Worm (Caenorhabditis elegans) whole organism, young adult: ENCODE data around the gene K10H10.13.

Experiments
- B0035.1 ChIP-seq: sonication (generic microtip); optimal IDR thresholded peaks from 2 replicates; lab custom pipeline; 2016; ENCODE audit warnings: missing genetic modification characterization, mild to moderate bottlenecking, missing compliant biosample characterization, missing genotype, missing genetic modification reagents
- B0261.1 ChIP-seq: sonication (generic microtip); optimal IDR thresholded peaks from 2 replicates; lab custom pipeline; 2016; ENCODE audit warnings: mild to moderate bottlenecking, missing genetic modification characterization, moderate library complexity, missing compliant biosample characterization
- C06A6.2 ChIP-seq: fragments of 200-800 bp; sonication (Bioruptor generic); conservative IDR thresholded peaks from 2 replicates; pipeline ENCODE4 v1.3.6; 2022; ENCODE audit warnings: missing genetic modification characterization, missing compliant biosample characterization
- C17E4.6 ChIP-seq: fragments of 200-800 bp; sonication (Bioruptor generic); IDR thresholded peaks from 2 replicates; pipeline ENCODE4 v1.3.6; 2022; ENCODE audit warnings: missing genetic modification reagents, missing genetic modification characterization, missing compliant biosample characterization
- D2030.7 ChIP-seq: fragments of 200-800 bp; sonication (Bioruptor generic); IDR thresholded peaks from 2 replicates; pipeline ENCODE4 v1.3.6; 2022; ENCODE audit warnings: missing genetic modification reagents, missing genetic modification characterization, missing compliant biosample characterization
- F10E7.11 ChIP-seq: sonication (generic microtip); optimal IDR thresholded peaks from 2 replicates; lab custom pipeline; 2017; ENCODE audit warnings: mild to moderate bottlenecking, missing genetic modification characterization, moderate library complexity, missing compliant biosample characterization
- F22D6.2 ChIP-seq: sonication (generic microtip); optimal IDR thresholded peaks from 2 replicates; lab custom pipeline; 2016; ENCODE audit warnings: mild to moderate bottlenecking, missing genetic modification characterization, missing compliant biosample characterization
- F39B2.1 ChIP-seq: fragments of 200-800 bp; sonication (Bioruptor generic); IDR thresholded peaks from 2 replicates; pipeline ENCODE4 v1.3.6; 2022; ENCODE audit warnings: missing genetic modification reagents, missing genetic modification characterization, missing compliant biosample characterization
- F52B5.7 ChIP-seq: sonication (generic microtip); optimal IDR thresholded peaks from 2 replicates; lab custom pipeline; 2016; ENCODE audit warnings: mild to moderate bottlenecking, missing genetic modification characterization, missing compliant biosample characterization
- K11D2.4 ChIP-seq: fragments of 200-800 bp; sonication (Bioruptor generic); IDR thresholded peaks from 2 replicates; pipeline ENCODE4 v1.3.6; 2022; ENCODE audit warnings: missing genetic modification reagents, missing genetic modification characterization, missing compliant biosample characterization
- K12H6.12 ChIP-seq: fragments of 200-800 bp; sonication (Bioruptor generic); optimal IDR thresholded peaks from 2 replicates; lab custom pipeline; 2018; ENCODE audit warnings: mild to moderate bottlenecking, missing genetic modification characterization, missing compliant biosample characterization
- T07F8.4 ChIP-seq: sonication (generic microtip); optimal IDR thresholded peaks from 2 replicates; lab custom pipeline; 2016; ENCODE audit warnings: mild to moderate bottlenecking, missing genetic modification characterization, moderate library complexity, missing compliant biosample characterization
- Y56A3A.18 ChIP-seq: fragments of 200-800 bp; sonication (Bioruptor generic); IDR thresholded peaks from 2 replicates; pipeline ENCODE4 v1.3.6; 2022; ENCODE audit warnings: missing genetic modification reagents, missing genetic modification characterization, missing compliant biosample characterization
- ZK185.1 ChIP-seq: sonication (generic microtip); optimal IDR thresholded peaks from 2 replicates; lab custom pipeline; 2016; ENCODE audit warnings: mild to moderate bottlenecking, missing genetic modification characterization, missing compliant biosample characterization; ENCODE audit not compliant: poor library complexity, severe bottlenecking
- ama-1 ChIP-seq, 3 experiments: fragments of 150-350 bp in 1 of 3; sonication (generic microtip) in 2 of 3; optimal IDR thresholded peaks; 2 replicates each; lab custom pipeline; 2014 to 2018; ENCODE audit warnings: missing biosample characterization in 2 of 3, missing genetic modification characterization in 2 of 3, missing genetic modification reagents in 2 of 3
- aptf-2 ChIP-seq: fragments of 200-800 bp; sonication (Bioruptor generic); conservative IDR thresholded peaks from 2 replicates; pipeline ENCODE4 v1.3.6; 2022; ENCODE audit warnings: missing genetic modification reagents, missing genetic modification characterization, missing compliant biosample characterization
- aptf-3 ChIP-seq: fragments of 200-800 bp; sonication (Bioruptor generic); IDR thresholded peaks from 2 replicates; pipeline ENCODE4 v1.3.6; 2022; ENCODE audit warnings: missing genetic modification characterization, missing compliant biosample characterization
- atf-7 ChIP-seq: sonication (generic microtip); optimal IDR thresholded peaks from 2 replicates; lab custom pipeline; 2017; ENCODE audit warnings: mild to moderate bottlenecking, missing genetic modification characterization, missing compliant biosample characterization
- athp-1 ChIP-seq: sonication (generic microtip); optimal IDR thresholded peaks from 2 replicates; lab custom pipeline; 2017; ENCODE audit warnings: mild to moderate bottlenecking, missing genetic modification characterization, missing compliant biosample characterization
- cebp-1 ChIP-seq, 2 experiments: fragments of 200-800 bp in 1 of 2; sonication (Bioruptor generic) in 1 of 2; sonication (generic microtip) in 1 of 2; IDR thresholded peaks in 1 of 2; optimal IDR thresholded peaks in 1 of 2; 2 replicates each; pipeline versions ENCODE4 v1.3.6 to Lab custom; 2017 to 2022; ENCODE audit warnings: missing compliant biosample characterization in 2 of 2, missing genetic modification characterization in 2 of 2, mild to moderate bottlenecking in 1 of 2, missing genetic modification reagents in 1 of 2, moderate library complexity in 1 of 2
- ceh-58 ChIP-seq: fragments of 200-800 bp; sonication (Bioruptor generic); IDR thresholded peaks from 2 replicates; pipeline ENCODE4 v1.3.6; 2022; ENCODE audit warnings: missing genetic modification characterization, missing compliant biosample characterization
- efl-1 ChIP-seq: fragments of 150-350 bp; optimal IDR thresholded peaks from 2 replicates; lab custom pipeline; 2014; ENCODE audit warnings: missing biosample characterization, missing genetic modification reagents, missing genetic modification characterization
- egl-18 ChIP-seq: fragments of 200-800 bp; sonication (Bioruptor generic); IDR thresholded peaks from 2 replicates; pipeline ENCODE4 v1.3.6; 2022; ENCODE audit warnings: missing genetic modification reagents, missing genetic modification characterization, missing compliant biosample characterization
- hmg-20 ChIP-seq: fragments of 200-800 bp; sonication (Bioruptor generic); IDR thresholded peaks from 2 replicates; pipeline ENCODE4 v1.3.6; 2022; ENCODE audit warnings: missing genetic modification reagents, missing genetic modification characterization, missing compliant biosample characterization
- hsf-1 ChIP-seq: fragments of 200-800 bp; sonication (Bioruptor generic); IDR thresholded peaks from 2 replicates; pipeline ENCODE4 v1.3.6; 2022; ENCODE audit warnings: missing genetic modification reagents, missing genetic modification characterization, missing compliant biosample characterization
- let-526 ChIP-seq: fragments of 200-800 bp; sonication (Bioruptor generic); IDR thresholded peaks from 2 replicates; pipeline ENCODE4 v1.3.6; 2022; ENCODE audit warnings: missing genetic modification reagents, missing genetic modification characterization, missing compliant biosample characterization
- let-607 ChIP-seq, 2 experiments: fragments of 200-800 bp in 1 of 2; sonication (Bioruptor generic) in 1 of 2; sonication (generic microtip) in 1 of 2; optimal IDR thresholded peaks; 2 replicates each; lab custom pipeline; 2016 to 2018; ENCODE audit warnings: mild to moderate bottlenecking in 2 of 2, missing compliant biosample characterization in 2 of 2, missing genetic modification characterization in 2 of 2, moderate library complexity in 2 of 2, missing genotype in 1 of 2
- madf-3 ChIP-seq: fragments of 200-800 bp; sonication (Bioruptor generic); IDR thresholded peaks from 2 replicates; pipeline ENCODE4 v1.3.6; 2022; ENCODE audit warnings: missing genetic modification reagents, missing genetic modification characterization, missing compliant biosample characterization
- madf-6 ChIP-seq: fragments of 200-800 bp; sonication (Bioruptor generic); IDR thresholded peaks from 2 replicates; pipeline ENCODE4 v1.3.6; 2022; ENCODE audit warnings: missing genetic modification reagents, missing genetic modification characterization, missing compliant biosample characterization
- mel-28 ChIP-seq: sonication (generic microtip); optimal IDR thresholded peaks from 2 replicates; lab custom pipeline; 2016; ENCODE audit warnings: borderline replicate concordance, mild to moderate bottlenecking, missing genetic modification characterization, missing compliant biosample characterization
- nfya-2 ChIP-seq: fragments of 200-800 bp; sonication (Bioruptor generic); IDR thresholded peaks from 2 replicates; pipeline ENCODE4 v1.3.6; 2022; ENCODE audit warnings: missing genetic modification reagents, missing genetic modification characterization, missing compliant biosample characterization
- nhr-179 ChIP-seq: sonication (generic microtip); optimal IDR thresholded peaks from 2 replicates; lab custom pipeline; 2016; ENCODE audit warnings: mild to moderate bottlenecking, missing genetic modification characterization, missing compliant biosample characterization
- nhr-90 ChIP-seq: sonication (generic microtip); optimal IDR thresholded peaks from 2 replicates; lab custom pipeline; 2016; ENCODE audit warnings: missing genotype, mild to moderate bottlenecking, missing genetic modification characterization, missing compliant biosample characterization
- repo-1 ChIP-seq: sonication (generic microtip); optimal IDR thresholded peaks from 2 replicates; lab custom pipeline; 2017; ENCODE audit warnings: mild to moderate bottlenecking, missing genetic modification characterization, missing compliant biosample characterization
- sdz-38 ChIP-seq: sonication (generic microtip); optimal IDR thresholded peaks from 2 replicates; lab custom pipeline; 2016; ENCODE audit warnings: missing genotype, missing genetic modification characterization, missing compliant biosample characterization
- snpc-1.3 ChIP-seq: sonication (generic microtip); optimal IDR thresholded peaks from 2 replicates; lab custom pipeline; 2017; ENCODE audit warnings: missing genetic modification characterization, mild to moderate bottlenecking, missing compliant biosample characterization, antibody characterized with exemption, moderate library complexity, missing genotype, missing genetic modification reagents; ENCODE audit not compliant: insufficient read depth
- sptf-2 ChIP-seq: fragments of 200-800 bp; sonication (Bioruptor generic); optimal IDR thresholded peaks from 2 replicates; lab custom pipeline; 2018; ENCODE audit warnings: mild to moderate bottlenecking, missing genetic modification characterization, missing compliant biosample characterization
- tbx-9 ChIP-seq: sonication (generic microtip); optimal IDR thresholded peaks from 2 replicates; lab custom pipeline; 2016; ENCODE audit warnings: borderline replicate concordance, missing genetic modification characterization, inconsistent platforms, missing compliant biosample characterization
- tlf-1 ChIP-seq: fragments of 200-800 bp; sonication (Bioruptor generic); optimal IDR thresholded peaks from 2 replicates; lab custom pipeline; 2018; ENCODE audit warnings: mild to moderate bottlenecking, missing genetic modification characterization, missing compliant biosample characterization
- unc-130 ChIP-seq: sonication (generic microtip); optimal IDR thresholded peaks from 2 replicates; lab custom pipeline; 2016; ENCODE audit warnings: missing genetic modification reagents, missing genetic modification characterization, missing compliant biosample characterization
- xnd-1 ChIP-seq: sonication (generic microtip); optimal IDR thresholded peaks from 2 replicates; lab custom pipeline; 2016; ENCODE audit warnings: missing genotype, missing genetic modification reagents, missing genetic modification characterization, missing compliant biosample characterization
- zfh-2 ChIP-seq: fragments of 200-800 bp; sonication (Bioruptor generic); conservative IDR thresholded peaks from 2 replicates; pipeline ENCODE4 v1.3.6; 2022; ENCODE audit warnings: missing genetic modification reagents, missing genetic modification characterization, missing compliant biosample characterization
- ztf-18 ChIP-seq: sonication (generic microtip); optimal IDR thresholded peaks from 2 replicates; lab custom pipeline; 2016; ENCODE audit warnings: missing genotype, mild to moderate bottlenecking, missing genetic modification characterization, missing compliant biosample characterization
- ztf-25 ChIP-seq: fragments of 200-800 bp; sonication (Bioruptor generic); IDR thresholded peaks from 2 replicates; pipeline ENCODE4 v1.3.6; 2022; ENCODE audit warnings: missing genetic modification reagents, missing genetic modification characterization, missing compliant biosample characterization
- ztf-28 ChIP-seq: fragments of 200-800 bp; sonication (Bioruptor generic); IDR thresholded peaks from 2 replicates; pipeline ENCODE4 v1.3.6; 2022; ENCODE audit warnings: missing genetic modification reagents, missing genetic modification characterization, missing compliant biosample characterization
- ztf-3 ChIP-seq: fragments of 200-800 bp; sonication (Bioruptor generic); optimal IDR thresholded peaks from 2 replicates; lab custom pipeline; 2018; ENCODE audit warnings: mild to moderate bottlenecking, missing genetic modification characterization, missing compliant biosample characterization

Gene K10H10.13

ce11 chrII:14496809-14497208, 14.3 kb downstream of the K10H10.13 start (continued):
- TF ChIP-seq xnd-1, result no peak
- TF ChIP-seq hmg-20 (GFP tag; lab: Robert Waterston, UW), result peak; percentile 78; the same call in 1 of the 2 replicates
- TF ChIP-seq ztf-25, result peak; percentile 93
- TF ChIP-seq let-526 (GFP tag; lab: Robert Waterston, UW), result peak; percentile 55; the same call in 1 of the 2 replicates
- 0 out of 2 replicates have a peak, but pooled peaks have one; percentile 53 for TF ChIP-seq zfh-2 (GFP tag; lab: Robert Waterston, UW)
- TF ChIP-seq madf-3 (GFP tag; lab: Robert Waterston, UW), result 0 out of 2 replicates have a peak, but pooled peaks have one; percentile 11
- 0 out of 2 replicates have a peak, but pooled peaks have one; percentile 70 for TF ChIP-seq aptf-3 (GFP tag; lab: Robert Waterston, UW)
- TF ChIP-seq sdz-38 (tag; lab: Kevin White, UChicago), result peak; percentile 8
- peak; percentile 87 for TF ChIP-seq ZK185.1 (tag; lab: Kevin White, UChicago)
- TF ChIP-seq sptf-2 (GFP tag; lab: Kevin White, UChicago), result peak; percentile 86
- no peak for TF ChIP-seq nfya-2
- TF ChIP-seq athp-1 (tag; lab: Kevin White, UChicago), result peak; percentile 77
- peak; percentile 88 for TF ChIP-seq repo-1 (tag; lab: Kevin White, UChicago)
- peak; percentile 59 for TF ChIP-seq B0035.1 (tag; lab: Kevin White, UChicago)
- TF ChIP-seq ceh-58 (GFP tag; lab: Robert Waterston, UW), result 0 out of 2 replicates have a peak, but pooled peaks have one; percentile 75
- peak; percentile 42 for TF ChIP-seq F22D6.2 (tag; lab: Kevin White, UChicago)
- TF ChIP-seq K12H6.12 (tag; lab: Kevin White, UChicago), result peak; percentile 87
- peak; percentile 92 for TF ChIP-seq snpc-1.3 (tag; lab: Kevin White, UChicago)
- peak; percentile 86 for TF ChIP-seq atf-7 (tag; lab: Kevin White, UChicago)
- TF ChIP-seq B0261.1, result peak; percentile 93
- peak; percentile 83 for TF ChIP-seq mel-28
- TF ChIP-seq ztf-18 (tag; lab: Kevin White, UChicago), result peak; percentile 87
- peak; percentile 63 to 65 for TF ChIP-seq let-607 (tag; optimal IDR thresholded peaks at IDR 0.05; lab: Kevin White, UChicago)
- TF ChIP-seq F10E7.11 (tag; lab: Kevin White, UChicago), result peak; percentile 70
- TF ChIP-seq F39B2.1 (GFP tag; lab: Robert Waterston, UW), result no peak
- peak; percentile 84 for TF ChIP-seq D2030.7 (GFP tag; lab: Robert Waterston, UW)
- peak; percentile 63; the same call in 1 of the 2 replicates for TF ChIP-seq ztf-28 (GFP tag; lab: Robert Waterston, UW)
- peak; percentile 59 for TF ChIP-seq tbx-9 (tag; lab: Kevin White, UChicago)
- peak; percentile 71; the same call in 1 of the 2 replicates for TF ChIP-seq hsf-1 (GFP tag; lab: Robert Waterston, UW)
- TF ChIP-seq ama-1 (optimal IDR thresholded peaks at IDR 0.05; lab: Kevin White, UChicago), result peak; percentile 9
- TF ChIP-seq ama-1 (GFP tag; optimal IDR thresholded peaks at IDR 0.05; lab: Kevin White, UChicago), result peak; percentile 46 to 95
- 0 out of 2 replicates have a peak, but pooled peaks have one; percentile 69 for TF ChIP-seq C17E4.6 (GFP tag; lab: Robert Waterston, UW)
- TF ChIP-seq cebp-1 (GFP tag; IDR thresholded peaks at IDR 0.05; lab: Robert Waterston, UW), result peak; percentile 47; the same call in 1 of the 2 replicates
- TF ChIP-seq cebp-1 (tag; optimal IDR thresholded peaks at IDR 0.05; lab: Kevin White, UChicago), result peak; percentile 85
- TF ChIP-seq efl-1, result peak; percentile 9
- peak; percentile 72; the same call in 1 of the 2 replicates for TF ChIP-seq aptf-2 (GFP tag; lab: Robert Waterston, UW)
- TF ChIP-seq T07F8.4 (tag; lab: Kevin White, UChicago), result peak; percentile 91
- peak; percentile 8 for TF ChIP-seq ztf-3
- TF ChIP-seq F52B5.7 (tag; lab: Kevin White, UChicago), result peak; percentile 95
- TF ChIP-seq egl-18, result no peak
- peak; percentile 83 for TF ChIP-seq K11D2.4
- peak; percentile 97 for TF ChIP-seq nhr-90 (tag; lab: Kevin White, UChicago)
- peak; percentile 66 for TF ChIP-seq C06A6.2 (GFP tag; lab: Robert Waterston, UW)
- peak; percentile 78 for TF ChIP-seq madf-6
- no peak for TF ChIP-seq nhr-179
- TF ChIP-seq tlf-1, result peak; percentile 60
- peak; percentile 96 for TF ChIP-seq Y56A3A.18
- TF ChIP-seq unc-130, result peak; percentile 57
